Worm (Caenorhabditis elegans) whole organism, mixed stage, embryonic: ENCODE data around the gene F36H12.5.

ENCODE experiments used
- elt-1 ChIP-seq: sonication (generic microtip); optimal IDR thresholded peaks from 2 replicates; lab custom pipeline; 2017; ENCODE audit warnings: missing genetic modification characterization, mild to moderate bottlenecking, missing compliant biosample characterization, antibody characterized with exemption, moderate library complexity, borderline replicate concordance; ENCODE audit not compliant: insufficient read depth
- flh-1 ChIP-seq: fragments of 200-800 bp; sonication (Bioruptor generic); optimal IDR thresholded peaks from 2 replicates; lab custom pipeline; 2018; ENCODE audit warnings: mild to moderate bottlenecking, missing genetic modification characterization, moderate library complexity, missing compliant biosample characterization
- nhr-2 ChIP-seq: fragments of 150-350 bp; optimal IDR thresholded peaks from 2 replicates; lab custom pipeline; 2014; ENCODE audit warnings: missing biosample characterization, missing genetic modification characterization
- ztf-11 ChIP-seq: fragments of 150-350 bp; optimal IDR thresholded peaks from 2 replicates; lab custom pipeline; 2014; ENCODE audit warnings: missing biosample characterization, missing genetic modification characterization

DNA sequence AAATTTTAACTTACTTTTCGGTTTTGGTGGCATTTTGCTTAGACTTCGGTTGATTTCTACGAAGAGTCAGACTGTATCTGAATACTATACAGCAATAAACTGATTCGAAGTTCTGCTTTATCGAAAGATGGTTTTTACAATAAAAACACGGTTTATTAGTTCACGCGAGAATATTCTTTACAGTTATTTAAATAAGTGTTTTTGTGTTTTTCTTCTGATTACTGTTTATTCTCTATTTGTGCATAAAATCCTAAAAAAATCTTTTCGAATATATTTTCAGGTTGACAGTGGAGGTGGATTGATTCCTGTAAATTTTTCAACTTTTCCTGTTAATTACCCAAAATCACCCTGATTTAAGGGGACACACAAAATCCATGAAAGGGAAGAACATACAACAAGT is 39.5 kb downstream of the F36H12.5 start, which contains the start of gene ZK354.8:
- no peak for TF ChIP-seq nhr-2 (tag; lab: Kevin White, UChicago)
- TF ChIP-seq elt-1: no peak
- TF ChIP-seq flh-1: no peak
- no peak for TF ChIP-seq ztf-11 (tag; lab: Kevin White, UChicago)
